Fruit fly (Drosophila melanogaster): ENCODE measurements around the gene CG3740.

- TF ChIP-seq psq (optimal IDR thresholded peaks at IDR 0.05) (no peak), usp (GFP tag; optimal IDR thresholded peaks at IDR 0.05) (no peak)
Observed at dm6 chrX:1627588-1627987, 41.5 kb downstream of the CG3740 start.
